Fruit fly (Drosophila melanogaster): ENCODE data around the gene CG42324.

- no peak for TF ChIP-seq lz (GFP tag; optimal IDR thresholded peaks at IDR 0.05)
- no peak for TF ChIP-seq svp (GFP tag)
- no peak for TF ChIP-seq Lpt (GFP tag; optimal IDR thresholded peaks at IDR 0.05)
- no peak for TF ChIP-seq vri (GFP tag; optimal IDR thresholded peaks at IDR 0.05)
- no peak for TF ChIP-seq CG3919 (GFP tag; optimal IDR thresholded peaks at IDR 0.05)
- no peak for TF ChIP-seq OdsH (GFP tag; optimal IDR thresholded peaks at IDR 0.05)
- no peak for TF ChIP-seq Smox (GFP tag; optimal IDR thresholded peaks at IDR 0.05)
- no peak for TF ChIP-seq CG10669 (GFP tag; optimal IDR thresholded peaks at IDR 0.05)
- no peak for TF ChIP-seq CG6792 (GFP tag; optimal IDR thresholded peaks at IDR 0.05)
Measured at dm6 chr3L:3452684-3453083, 19.6 kb upstream of the CG42324 start.
